Fruit fly (Drosophila melanogaster) Kc167 (cell line): ENCODE results near the gene VhaM9.7-d.

Experiments
- Myc ChIP-seq: fragments of >200 bp; optimal IDR thresholded peaks from 2 replicates; lab custom pipeline; 2017; ENCODE audit warnings: missing external identifiers
- Sin3A ChIP-seq: fragments of >200 bp; optimal IDR thresholded peaks from 2 replicates; lab custom pipeline; 2018; ENCODE audit warnings: missing external identifiers
- h ChIP-seq: fragments of >200 bp; optimal IDR thresholded peaks from 3 replicates; lab custom pipeline; 2018; ENCODE audit warnings: missing external identifiers
- insv ChIP-seq: fragments of >200 bp; optimal IDR thresholded peaks from 3 replicates; lab custom pipeline; 2018; ENCODE audit warnings: missing external identifiers
- psq ChIP-seq: fragments of >200 bp; optimal IDR thresholded peaks from 2 replicates; lab custom pipeline; 2017; ENCODE audit warnings: missing external identifiers
- ttk ChIP-seq: sonication (Bioruptor generic); optimal IDR thresholded peaks from 2 replicates; lab custom pipeline; 2017; ENCODE audit warnings: missing external identifiers

The VhaM9.7-d gene

dm6 chr3R:16974904-16975303, at the start of gene VhaM9.7-d:
TSS of gene VhaM9.7-d (plus strand) at chr3R:16975204.
- no peak for TF ChIP-seq ttk (lab: Kevin White, UChicago)
- no peak for TF ChIP-seq psq (lab: Kevin White, UChicago)
- TF ChIP-seq Sin3A (lab: Kevin White, UChicago) = no peak
- TF ChIP-seq Myc (lab: Kevin White, UChicago) = no peak
- TF ChIP-seq h (lab: Kevin White, UChicago) = no peak
- no peak for TF ChIP-seq insv

dm6 chr3R:16932868-16933267, 42.1 kb upstream of the VhaM9.7-d start:
- no peak for TF ChIP-seq Myc (lab: Kevin White, UChicago)
- TF ChIP-seq Sin3A (lab: Kevin White, UChicago) = no peak
- no peak for TF ChIP-seq psq (lab: Kevin White, UChicago)
- TF ChIP-seq insv = no peak
- TF ChIP-seq ttk (lab: Kevin White, UChicago) = no peak
- TF ChIP-seq h (lab: Kevin White, UChicago) = no peak

DNA sequence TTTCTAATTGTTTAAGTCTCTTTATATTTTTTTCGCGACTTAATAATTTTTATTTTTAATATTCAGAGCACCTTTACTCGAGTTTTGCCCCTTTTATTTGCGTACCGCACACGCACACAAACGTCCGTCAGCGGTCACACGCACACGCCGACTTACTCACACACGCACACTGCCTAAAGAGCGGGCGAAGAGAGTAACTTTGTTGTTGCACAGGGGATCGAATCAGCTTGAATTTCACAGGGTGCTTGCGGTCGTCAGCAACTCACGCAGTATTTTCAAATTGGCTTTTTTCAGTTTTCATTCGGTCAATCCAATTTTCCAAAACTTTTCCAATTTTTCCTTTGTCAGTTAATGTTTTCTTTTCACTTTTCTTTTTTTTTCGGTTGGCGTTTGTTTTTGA, 41.7 kb upstream of the VhaM9.7-d start:
- no peak for TF ChIP-seq Myc (lab: Kevin White, UChicago)
- TF ChIP-seq psq (lab: Kevin White, UChicago) = no peak
- no peak for TF ChIP-seq Sin3A (lab: Kevin White, UChicago)
- TF ChIP-seq insv = no peak
- TF ChIP-seq ttk (lab: Kevin White, UChicago) = no peak
- no peak for TF ChIP-seq h (lab: Kevin White, UChicago)

DNA sequence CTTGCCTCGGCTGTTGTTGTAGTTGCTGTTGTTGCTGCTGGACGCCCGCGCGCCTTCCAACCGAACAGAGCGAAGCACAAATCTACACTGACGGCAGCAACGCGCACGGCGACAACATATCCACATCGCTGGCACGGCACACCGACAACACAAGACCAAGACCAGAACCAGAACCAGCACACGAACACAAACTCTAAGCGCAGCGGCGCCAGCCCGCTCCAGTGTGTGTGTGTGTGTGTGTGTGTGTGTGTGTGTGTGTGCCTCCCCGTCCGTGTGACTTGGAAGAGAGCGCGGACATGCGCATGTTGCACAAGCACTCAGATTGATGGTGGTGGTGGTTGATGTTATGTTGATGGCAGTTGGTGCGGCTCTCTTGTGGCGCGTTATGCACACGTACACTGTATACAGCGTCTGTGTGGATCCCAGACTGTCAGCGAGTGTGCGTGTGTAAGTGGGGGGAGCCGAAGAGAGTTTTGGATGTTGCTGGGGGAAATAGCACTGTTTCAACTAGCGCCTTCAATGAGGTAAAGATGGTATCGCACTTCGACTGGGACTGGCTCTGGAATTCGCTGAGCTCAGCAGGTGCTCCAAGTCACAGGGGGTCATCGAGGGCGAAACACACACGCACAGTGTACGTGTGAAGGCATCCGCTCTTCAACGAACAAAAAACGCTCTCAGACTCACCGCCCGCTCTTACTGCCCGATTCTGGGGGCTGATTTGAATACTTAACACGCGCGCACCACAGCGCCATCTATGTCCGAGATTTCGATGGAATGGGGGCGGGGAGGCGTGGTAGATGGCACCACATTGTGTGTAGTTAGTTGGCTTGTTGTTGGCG, 40.6 kb upstream of the VhaM9.7-d start:
- no peak for TF ChIP-seq Sin3A (lab: Kevin White, UChicago)
- no peak for TF ChIP-seq psq (lab: Kevin White, UChicago)
- no peak for TF ChIP-seq h (lab: Kevin White, UChicago)
- TF ChIP-seq Myc (lab: Kevin White, UChicago) = no peak
- TF ChIP-seq ttk (lab: Kevin White, UChicago) = no peak
- TF ChIP-seq insv = no peak

DNA sequence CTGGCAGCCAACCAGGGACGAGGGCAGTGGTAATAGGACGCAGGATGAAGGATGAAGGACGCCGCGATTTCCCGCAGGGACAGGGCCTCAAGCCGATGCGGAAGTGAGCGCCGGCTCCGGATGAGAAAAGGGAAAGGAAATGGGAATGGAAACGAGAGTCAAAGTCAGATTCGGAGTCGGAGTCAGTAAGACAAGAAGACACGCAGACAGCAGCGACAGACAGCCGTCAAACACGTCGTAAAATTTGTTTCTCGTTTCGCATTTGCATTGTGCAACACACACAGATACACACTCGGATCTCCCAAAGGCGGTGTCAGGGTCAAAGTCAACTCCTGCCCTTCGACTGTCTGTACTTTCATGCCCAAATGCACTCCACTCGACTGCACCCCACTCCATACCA, 38.7 kb upstream of the VhaM9.7-d start:
- TF ChIP-seq Sin3A (lab: Kevin White, UChicago) = no peak
- TF ChIP-seq insv = no peak
- TF ChIP-seq psq (lab: Kevin White, UChicago) = no peak
- TF ChIP-seq Myc (lab: Kevin White, UChicago) = no peak
- TF ChIP-seq h (lab: Kevin White, UChicago) = no peak
- no peak for TF ChIP-seq ttk (lab: Kevin White, UChicago)

DNA sequence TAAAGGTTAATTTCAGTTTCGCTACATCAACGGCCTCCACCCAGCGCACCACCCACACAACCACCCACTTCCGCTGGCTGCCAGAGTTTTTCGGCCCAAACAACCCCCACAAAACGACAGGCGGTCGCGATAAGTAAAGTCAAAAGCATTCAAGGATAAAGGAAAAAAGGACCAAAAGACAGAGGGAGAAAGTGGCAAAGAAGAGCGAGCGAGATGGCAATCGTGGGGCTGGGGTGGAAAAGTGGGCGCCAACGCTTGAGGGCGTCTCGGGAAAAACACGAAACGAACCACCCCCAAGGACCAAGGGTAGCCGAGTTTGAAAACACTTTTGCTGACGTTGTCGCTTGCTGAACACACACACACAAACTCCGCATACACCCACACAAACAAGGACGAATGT, 34.5 kb upstream of the VhaM9.7-d start:
- TF ChIP-seq psq (lab: Kevin White, UChicago) = no peak
- no peak for TF ChIP-seq ttk (lab: Kevin White, UChicago)
- TF ChIP-seq h (lab: Kevin White, UChicago) = no peak
- TF ChIP-seq Myc (lab: Kevin White, UChicago) = no peak
- TF ChIP-seq insv = no peak
- TF ChIP-seq Sin3A (lab: Kevin White, UChicago) = no peak

DNA sequence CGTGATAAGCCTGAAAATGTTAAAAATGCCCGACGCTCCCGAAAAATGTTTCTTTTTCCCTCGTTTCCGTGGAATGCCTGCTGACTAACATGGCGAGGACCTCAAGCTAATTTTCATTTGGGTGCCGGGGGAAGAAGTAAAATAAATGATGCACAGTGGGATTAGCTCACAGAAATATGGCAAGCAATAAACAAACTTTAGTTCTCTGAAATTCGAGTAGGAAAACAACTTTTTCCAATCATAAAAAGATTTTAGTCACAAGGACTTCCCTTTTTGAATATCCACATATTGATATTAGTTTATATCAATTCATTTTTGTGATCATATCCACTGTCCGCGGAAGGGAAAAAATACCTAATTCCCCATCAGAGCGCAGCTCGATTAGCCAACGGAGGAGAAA, 33.7 kb upstream of the VhaM9.7-d start:
- no peak for TF ChIP-seq Myc (lab: Kevin White, UChicago)

- no peak for TF ChIP-seq insv
- no peak for TF ChIP-seq ttk (lab: Kevin White, UChicago)
- no peak for TF ChIP-seq psq (lab: Kevin White, UChicago)
- no peak for TF ChIP-seq h (lab: Kevin White, UChicago)
- TF ChIP-seq Myc (lab: Kevin White, UChicago) = no peak
These were observed 30.7 kb upstream of the VhaM9.7-d start for dm6 chr3R:16944267-16944666.

DNA sequence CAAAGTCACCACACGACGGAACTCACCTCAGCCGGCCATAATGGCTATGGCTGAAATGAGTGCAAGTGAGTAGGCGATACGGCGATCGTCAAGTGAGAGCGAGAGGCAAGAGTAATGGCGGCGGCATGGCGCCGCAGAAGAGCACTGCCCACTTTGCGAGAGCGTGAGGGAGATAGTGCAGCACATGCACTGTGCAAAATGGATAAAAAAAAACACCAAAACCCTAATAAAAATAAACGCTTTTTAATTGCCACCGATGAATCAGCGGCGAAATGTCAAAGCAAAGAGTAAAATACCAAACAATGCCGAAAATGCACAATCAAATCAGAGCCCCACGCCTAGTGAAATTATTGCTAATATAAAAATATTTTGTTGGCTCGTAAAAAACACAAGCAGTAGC, 26.3 kb upstream of the VhaM9.7-d start:
- TF ChIP-seq Sin3A (lab: Kevin White, UChicago) = no peak
- no peak for TF ChIP-seq h (lab: Kevin White, UChicago)
- no peak for TF ChIP-seq Myc (lab: Kevin White, UChicago)
- no peak for TF ChIP-seq ttk (lab: Kevin White, UChicago)
- no peak for TF ChIP-seq psq (lab: Kevin White, UChicago)
- no peak for TF ChIP-seq insv

DNA sequence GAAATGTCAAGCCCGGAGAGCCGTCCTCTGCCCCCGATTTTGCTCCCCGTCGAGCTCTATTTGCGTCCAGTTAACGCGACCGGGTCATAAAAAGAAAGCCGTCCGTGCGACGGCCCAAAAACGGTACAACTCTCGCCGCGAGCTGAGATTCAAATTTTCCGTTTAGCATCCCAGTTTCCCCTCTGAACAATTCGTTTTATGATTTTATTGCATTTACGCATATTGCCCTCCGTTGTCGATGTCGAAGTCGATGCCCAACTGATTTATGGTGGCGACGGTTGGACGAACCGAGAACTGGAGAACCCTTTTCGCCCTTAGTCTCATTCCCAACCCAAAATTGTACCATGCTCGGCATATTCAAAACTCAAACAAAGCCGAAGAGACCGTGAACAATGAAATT, 23.6 kb upstream of the VhaM9.7-d start:
- TF ChIP-seq Sin3A (lab: Kevin White, UChicago) (no peak), insv (no peak), psq (lab: Kevin White, UChicago) (no peak), ttk (lab: Kevin White, UChicago) (no peak), h (lab: Kevin White, UChicago) (no peak), Myc (lab: Kevin White, UChicago) (no peak)

DNA sequence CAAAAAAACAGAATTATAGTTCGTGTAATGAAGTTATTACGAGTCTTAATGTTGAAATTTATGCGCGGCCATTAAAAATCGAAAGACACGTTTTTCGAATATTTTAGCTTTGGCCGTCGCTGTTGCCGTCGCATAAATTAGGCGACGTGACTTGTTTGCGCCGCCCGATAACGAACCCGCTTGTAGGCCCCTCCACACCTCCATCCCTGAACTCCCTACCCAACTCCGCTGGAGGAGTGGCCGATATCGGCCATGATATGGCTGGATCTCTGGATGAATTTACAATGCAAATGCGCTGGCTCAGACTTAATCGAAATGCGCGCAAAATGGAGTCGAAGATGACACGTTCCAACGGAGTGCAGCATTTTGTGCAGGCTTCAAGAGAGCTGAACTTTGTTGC, 20.6 kb upstream of the VhaM9.7-d start:
- TF ChIP-seq ttk (lab: Kevin White, UChicago) = no peak
- TF ChIP-seq insv = no peak
- TF ChIP-seq h (lab: Kevin White, UChicago) = no peak
- no peak for TF ChIP-seq psq (lab: Kevin White, UChicago)
- TF ChIP-seq Myc (lab: Kevin White, UChicago) = no peak
- no peak for TF ChIP-seq Sin3A (lab: Kevin White, UChicago)
